Worm (Caenorhabditis elegans) whole organism, L1 larva: ENCODE measurements around the gene fis-1.
A peak's percentile ranks its signal among the peaks of the same experiment; 100 is the strongest.

Experiments
- C04F5.9 ChIP-seq: sonication (generic microtip); optimal IDR thresholded peaks from 2 replicates; lab custom pipeline; 2016; ENCODE audit warnings: missing genetic modification characterization, missing compliant biosample characterization
- alr-1 ChIP-seq: fragments of 200-800 bp; sonication (Bioruptor generic); optimal IDR thresholded peaks from 2 replicates; lab custom pipeline; 2018; ENCODE audit warnings: borderline replicate concordance, mild to moderate bottlenecking, missing genetic modification characterization, missing compliant biosample characterization
- blmp-1 ChIP-seq: fragments of 150-350 bp; optimal IDR thresholded peaks from 2 replicates; lab custom pipeline; 2014; ENCODE audit warnings: missing biosample characterization, missing genetic modification characterization
- ceh-8 ChIP-seq: fragments of 200-800 bp; sonication (Bioruptor generic); optimal IDR thresholded peaks from 2 replicates; lab custom pipeline; 2018; ENCODE audit warnings: mild to moderate bottlenecking, missing genetic modification characterization, moderate library complexity, missing compliant biosample characterization
- ceh-82 ChIP-seq, 3 experiments: fragments of 150-350 bp in 1 of 3; sonication (generic microtip) in 2 of 3; optimal IDR thresholded peaks; 2 replicates each; lab custom pipeline; 2014 to 2017; ENCODE audit warnings: missing biosample characterization in 3 of 3, missing genetic modification characterization in 3 of 3
- ceh-88 ChIP-seq: fragments of 200-800 bp; sonication (Bioruptor generic); IDR thresholded peaks from 2 replicates; pipeline ENCODE4 v1.3.6; 2022; ENCODE audit warnings: missing genetic modification characterization, missing compliant biosample characterization
- dpl-1 ChIP-seq, 3 experiments: fragments of 150-350 bp in 2 of 3; sonication (generic microtip) in 1 of 3; optimal IDR thresholded peaks; 2 replicates each; lab custom pipeline; 2014 to 2017; ENCODE audit warnings: missing biosample characterization in 3 of 3, missing genetic modification characterization in 3 of 3, missing genetic modification reagents in 3 of 3
- dsc-1 ChIP-seq: sonication (generic microtip); optimal IDR thresholded peaks from 2 replicates; lab custom pipeline; 2016; ENCODE audit warnings: mild to moderate bottlenecking, missing genetic modification characterization, missing compliant biosample characterization
- egl-13 ChIP-seq: sonication (generic microtip); optimal IDR thresholded peaks from 2 replicates; lab custom pipeline; 2016; ENCODE audit warnings: missing genotype, missing genetic modification reagents, missing genetic modification characterization, missing compliant biosample characterization
- egl-27 ChIP-seq, 2 experiments: fragments of 150-350 bp in 1 of 2; sonication (generic microtip); optimal IDR thresholded peaks; 3 replicates each; lab custom pipeline; 2017 to 2018; ENCODE audit warnings: missing biosample characterization in 2 of 2, missing genetic modification characterization in 2 of 2, missing genetic modification reagents in 2 of 2
- ets-5 ChIP-seq: fragments of 200-800 bp; sonication (Bioruptor generic); IDR thresholded peaks from 2 replicates; pipeline ENCODE4 v1.3.6; 2022; ENCODE audit warnings: missing genetic modification characterization, missing compliant biosample characterization
- fkh-8 ChIP-seq: sonication (generic microtip); optimal IDR thresholded peaks from 2 replicates; lab custom pipeline; 2016; ENCODE audit warnings: mild to moderate bottlenecking, missing genetic modification characterization, missing compliant biosample characterization
- fos-1 ChIP-seq: fragments of 150-350 bp; optimal IDR thresholded peaks from 2 replicates; lab custom pipeline; 2014; ENCODE audit warnings: missing biosample characterization, missing genetic modification characterization
- grh-1 ChIP-seq: fragments of 200-800 bp; sonication (Bioruptor generic); IDR thresholded peaks from 2 replicates; pipeline ENCODE4 v1.3.6; 2022; ENCODE audit warnings: missing genetic modification reagents, missing genetic modification characterization, missing compliant biosample characterization
- hlh-17 ChIP-seq: fragments of 200-800 bp; sonication (Bioruptor generic); optimal IDR thresholded peaks from 2 replicates; lab custom pipeline; 2018; ENCODE audit warnings: missing genetic modification characterization, mild to moderate bottlenecking, missing compliant biosample characterization, moderate library complexity, borderline replicate concordance
- hpl-2 ChIP-seq: fragments of 150-350 bp; optimal IDR thresholded peaks from 2 replicates; lab custom pipeline; 2014; ENCODE audit warnings: missing biosample characterization, missing genetic modification reagents, missing genetic modification characterization
- irx-1 ChIP-seq: sonication (generic microtip); optimal IDR thresholded peaks from 2 replicates; lab custom pipeline; 2016; ENCODE audit warnings: missing genetic modification characterization, missing compliant biosample characterization
- isw-1 ChIP-seq: fragments of 200-800 bp; sonication (Bioruptor generic); IDR thresholded peaks from 2 replicates; pipeline ENCODE4 v1.3.6; 2022; ENCODE audit warnings: missing genetic modification characterization, missing compliant biosample characterization
- jun-1 ChIP-seq: fragments of 150-350 bp; optimal IDR thresholded peaks from 2 replicates; lab custom pipeline; 2014; ENCODE audit warnings: missing biosample characterization, missing genetic modification reagents, missing genetic modification characterization
- lin-13 ChIP-seq: fragments of 150-350 bp; optimal IDR thresholded peaks from 2 replicates; lab custom pipeline; 2014; ENCODE audit warnings: missing biosample characterization, missing genetic modification reagents, missing genetic modification characterization
- lin-14 ChIP-seq: fragments of 200-800 bp; sonication (Bioruptor generic); optimal IDR thresholded peaks from 2 replicates; lab custom pipeline; 2018; ENCODE audit warnings: mild to moderate bottlenecking, missing genetic modification characterization, moderate library complexity, missing compliant biosample characterization
- lin-15B ChIP-seq: fragments of 150-350 bp; sonication (generic microtip); optimal IDR thresholded peaks from 3 replicates; lab custom pipeline; 2014; ENCODE audit warnings: missing biosample characterization, missing genetic modification characterization
- lir-3 ChIP-seq: sonication (generic microtip); optimal IDR thresholded peaks from 2 replicates; lab custom pipeline; 2016; ENCODE audit warnings: mild to moderate bottlenecking, missing genetic modification characterization, moderate library complexity, missing compliant biosample characterization; ENCODE audit not compliant: poor library complexity
- lsy-2 ChIP-seq, 2 experiments: fragments of 150-350 bp; optimal IDR thresholded peaks; 2 replicates each; lab custom pipeline; 2014; ENCODE audit warnings: missing biosample characterization in 2 of 2, missing genetic modification characterization in 2 of 2
- mab-9 ChIP-seq: fragments of 200-800 bp; sonication (Bioruptor generic); IDR thresholded peaks from 2 replicates; pipeline ENCODE4 v1.3.6; 2022; ENCODE audit warnings: missing genetic modification reagents, missing genetic modification characterization, missing compliant biosample characterization
- mdl-1 ChIP-seq, 2 experiments: fragments of 150-350 bp; optimal IDR thresholded peaks; 2 replicates each; lab custom pipeline; 2014 to 2017; ENCODE audit warnings: missing biosample characterization in 2 of 2, missing genetic modification characterization in 2 of 2, inconsistent platforms in 1 of 2
- mep-1 ChIP-seq: fragments of 150-350 bp; optimal IDR thresholded peaks from 2 replicates; lab custom pipeline; 2014; ENCODE audit warnings: missing biosample characterization, missing genetic modification characterization
- nhr-12 ChIP-seq: sonication (generic microtip); optimal IDR thresholded peaks from 2 replicates; lab custom pipeline; 2017; ENCODE audit warnings: missing biosample characterization, missing genetic modification characterization
- nhr-19 ChIP-seq: fragments of 200-800 bp; sonication (Bioruptor generic); conservative IDR thresholded peaks from 2 replicates; pipeline ENCODE4 v1.3.6; 2022; ENCODE audit warnings: missing genetic modification characterization, missing compliant biosample characterization
- nhr-20 ChIP-seq: sonication (generic microtip); optimal IDR thresholded peaks from 2 replicates; lab custom pipeline; 2016; ENCODE audit warnings: mild to moderate bottlenecking, missing genetic modification characterization, missing compliant biosample characterization
- nhr-237 ChIP-seq: fragments of 150-350 bp; optimal IDR thresholded peaks from 2 replicates; lab custom pipeline; 2014; ENCODE audit warnings: missing biosample characterization, missing genetic modification characterization
- nhr-28 ChIP-seq: fragments of 150-350 bp; optimal IDR thresholded peaks from 2 replicates; lab custom pipeline; 2014; ENCODE audit warnings: missing biosample characterization, missing genetic modification characterization
- nhr-47 ChIP-seq: sonication (generic microtip); optimal IDR thresholded peaks from 2 replicates; lab custom pipeline; 2016; ENCODE audit warnings: mild to moderate bottlenecking, missing genetic modification characterization, moderate library complexity, missing compliant biosample characterization
- nhr-71 ChIP-seq: sonication (generic microtip); optimal IDR thresholded peaks from 2 replicates; lab custom pipeline; 2016; ENCODE audit warnings: mild to moderate bottlenecking, missing genetic modification characterization, moderate library complexity, missing compliant biosample characterization
- nhr-76 ChIP-seq: sonication (generic microtip); optimal IDR thresholded peaks from 2 replicates; lab custom pipeline; 2017; ENCODE audit warnings: missing biosample characterization, missing genetic modification characterization
- nhr-77 ChIP-seq: fragments of 150-350 bp; optimal IDR thresholded peaks from 2 replicates; lab custom pipeline; 2014; ENCODE audit warnings: missing biosample characterization, missing genetic modification characterization
- nhr-90 ChIP-seq: sonication (generic microtip); optimal IDR thresholded peaks from 2 replicates; lab custom pipeline; 2016; ENCODE audit warnings: mild to moderate bottlenecking, missing genetic modification characterization, missing compliant biosample characterization; ENCODE audit not compliant: poor library complexity
- pag-3 ChIP-seq: sonication (generic microtip); optimal IDR thresholded peaks from 2 replicates; lab custom pipeline; 2017; ENCODE audit warnings: missing genetic modification characterization, mild to moderate bottlenecking, missing compliant biosample characterization, antibody characterized with exemption, borderline replicate concordance; ENCODE audit not compliant: insufficient read depth
- rnt-1 ChIP-seq: sonication (generic microtip); optimal IDR thresholded peaks from 2 replicates; lab custom pipeline; 2016; ENCODE audit warnings: mild to moderate bottlenecking, missing genetic modification characterization, moderate library complexity, missing compliant biosample characterization
- skn-1 ChIP-seq: fragments of 150-350 bp; optimal IDR thresholded peaks from 2 replicates; lab custom pipeline; 2014; ENCODE audit warnings: missing biosample characterization, missing genetic modification characterization
- snu-23 ChIP-seq: sonication (generic microtip); optimal IDR thresholded peaks from 2 replicates; lab custom pipeline; 2016; ENCODE audit warnings: missing genetic modification characterization, missing compliant biosample characterization
- sox-4 ChIP-seq: sonication (generic microtip); optimal IDR thresholded peaks from 2 replicates; lab custom pipeline; 2016; ENCODE audit warnings: missing genetic modification characterization, missing compliant biosample characterization
- swsn-7 ChIP-seq: sonication (generic microtip); optimal IDR thresholded peaks from 2 replicates; lab custom pipeline; 2016; ENCODE audit warnings: missing genetic modification characterization, missing compliant biosample characterization
- tbx-2 ChIP-seq: sonication (generic microtip); optimal IDR thresholded peaks from 2 replicates; lab custom pipeline; 2016; ENCODE audit warnings: missing genetic modification characterization, missing compliant biosample characterization
- tlp-1 ChIP-seq: fragments of 150-350 bp; optimal IDR thresholded peaks from 2 replicates; lab custom pipeline; 2014; ENCODE audit warnings: missing biosample characterization, missing genetic modification characterization
- unc-130 ChIP-seq: fragments of 150-350 bp; optimal IDR thresholded peaks from 2 replicates; lab custom pipeline; 2017; ENCODE audit warnings: missing biosample characterization, missing genetic modification characterization, inconsistent platforms
- unc-86 ChIP-seq: sonication (generic microtip); optimal IDR thresholded peaks from 2 replicates; lab custom pipeline; 2016; ENCODE audit warnings: missing genetic modification characterization, missing compliant biosample characterization
- vab-15 ChIP-seq: sonication (generic microtip); optimal IDR thresholded peaks from 2 replicates; lab custom pipeline; 2017; ENCODE audit warnings: missing genotype, mild to moderate bottlenecking, missing genetic modification characterization, missing compliant biosample characterization
- zag-1 ChIP-seq: fragments of 150-350 bp; optimal IDR thresholded peaks from 2 replicates; lab custom pipeline; 2014; ENCODE audit warnings: missing biosample characterization, missing genetic modification characterization
- zip-4 ChIP-seq: fragments of 200-800 bp; sonication (Bioruptor generic); optimal IDR thresholded peaks from 2 replicates; lab custom pipeline; 2018; ENCODE audit warnings: mild to moderate bottlenecking, missing genetic modification characterization, moderate library complexity, missing compliant biosample characterization
- ztf-11 ChIP-seq, 2 experiments: sonication (generic microtip); optimal IDR thresholded peaks; 2 replicates each; lab custom pipeline; 2016 to 2017; ENCODE audit warnings: missing genetic modification characterization in 2 of 2, missing biosample characterization in 1 of 2, missing compliant biosample characterization in 1 of 2
- ztf-4 ChIP-seq: fragments of 150-350 bp; optimal IDR thresholded peaks from 2 replicates; lab custom pipeline; 2014; ENCODE audit warnings: missing biosample characterization, missing genetic modification characterization

Gene fis-1

DNA sequence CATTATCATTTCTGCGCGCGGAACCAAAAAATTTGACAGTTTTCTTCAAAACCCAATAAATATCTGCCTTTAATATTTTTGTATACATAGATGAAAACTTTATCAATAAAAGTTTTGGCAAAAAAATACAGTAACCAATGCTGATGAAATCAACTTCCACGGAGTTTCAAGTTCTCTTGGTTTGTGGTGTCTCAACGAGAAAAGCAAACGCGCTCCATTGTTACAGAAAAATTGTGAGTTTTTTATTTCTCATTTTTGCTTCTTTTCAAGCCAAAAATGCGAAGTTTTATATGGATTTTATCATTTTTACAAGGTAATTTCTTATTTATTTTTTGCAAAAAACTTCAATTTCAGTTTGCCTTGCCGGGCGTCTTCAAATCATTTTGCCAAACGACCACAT, 20.3 kb upstream of the fis-1 start, which contains the start of gene T14B4.3:
Gene T14B4.3, plus strand, starts transcription at position 264 of the 400 bp plus-strand sequence.
- TF ChIP-seq nhr-76 (tag; lab: Kevin White, UChicago) (no peak), C04F5.9 (tag; lab: Kevin White, UChicago) (peak; percentile 4), sox-4 (peak; percentile 20), lir-3 (tag; lab: Kevin White, UChicago) (peak; percentile 77), jun-1 (peak; percentile 26), tbx-2 (peak; percentile 54), nhr-12 (tag; lab: Kevin White, UChicago) (no peak), lin-15B (tag; lab: Kevin White, UChicago) (peak; percentile 78), lsy-2 (tag; optimal IDR thresholded peaks at IDR 0.05; lab: Kevin White, UChicago) (peak; percentile 68 to 88), nhr-71 (tag; lab: Kevin White, UChicago) (peak; percentile 73), alr-1 (tag; lab: Kevin White, UChicago) (no peak), ceh-88 (GFP tag; lab: Robert Waterston, UW) (0 out of 2 replicates have a peak, but pooled peaks have one; percentile 45), nhr-90 (tag; lab: Kevin White, UChicago) (peak; percentile 59), egl-27 (tag; optimal IDR thresholded peaks at IDR 0.05; lab: Kevin White, UChicago) (no peak), hpl-2 (no peak), tlp-1 (no peak), ztf-11 (tag; optimal IDR thresholded peaks at IDR 0.05; lab: Kevin White, UChicago) (peak in 1 of 2 experiments; percentile 67), grh-1 (GFP tag; lab: Robert Waterston, UW) (no peak), zip-4 (no peak), ets-5 (GFP tag; lab: Robert Waterston, UW) (no peak), lin-13 (GFP tag; lab: Kevin White, UChicago) (peak; percentile 59), blmp-1 (tag; lab: Kevin White, UChicago) (peak; percentile 61), ceh-8 (no peak), mdl-1 (tag; optimal IDR thresholded peaks at IDR 0.05; lab: Kevin White, UChicago) (peak in 1 of 2 experiments; percentile 35), nhr-47 (tag; lab: Kevin White, UChicago) (peak; percentile 61), fkh-8 (tag; lab: Kevin White, UChicago) (peak; percentile 56), lin-14 (GFP tag; lab: Kevin White, UChicago) (peak; percentile 75), ceh-82 (tag; optimal IDR thresholded peaks at IDR 0.05; lab: Kevin White, UChicago) (peak in 2 of 3 experiments; percentile 41 to 64), dsc-1 (tag; lab: Kevin White, UChicago) (peak; percentile 15), nhr-77 (peak; percentile 28), rnt-1 (tag; lab: Kevin White, UChicago) (peak; percentile 88), unc-86 (tag; lab: Kevin White, UChicago) (peak; percentile 14), mep-1 (tag; lab: Kevin White, UChicago) (peak; percentile 57), ztf-4 (tag; lab: Kevin White, UChicago) (no peak), nhr-19 (GFP tag; lab: Robert Waterston, UW) (peak; percentile 31; the same call in 1 of the 2 replicates), snu-23 (GFP tag; lab: Kevin White, UChicago) (peak; percentile 60), unc-130 (tag; lab: Kevin White, UChicago) (no peak), hlh-17 (GFP tag; lab: Kevin White, UChicago) (no peak), egl-13 (tag; lab: Kevin White, UChicago) (no peak), pag-3 (tag; lab: Kevin White, UChicago) (no peak), skn-1 (tag; lab: Kevin White, UChicago) (peak; percentile 43), zag-1 (tag; lab: Kevin White, UChicago) (no peak), nhr-237 (tag; lab: Kevin White, UChicago) (peak; percentile 6), fos-1 (tag; lab: Kevin White, UChicago) (no peak), nhr-28 (tag; lab: Kevin White, UChicago) (no peak), swsn-7 (tag; lab: Kevin White, UChicago) (peak; percentile 45), nhr-20 (tag; lab: Kevin White, UChicago) (peak; percentile 57), mab-9 (GFP tag; lab: Robert Waterston, UW) (no peak), isw-1 (GFP tag; lab: Robert Waterston, UW) (peak; percentile 32), irx-1 (tag; lab: Kevin White, UChicago) (no peak), dpl-1 (GFP tag; optimal IDR thresholded peaks at IDR 0.05; lab: Kevin White, UChicago) (peak; percentile 53 to 72 (median 71)), vab-15 (tag; lab: Kevin White, UChicago) (peak; percentile 20)
